Fruit fly (Drosophila melanogaster): ENCODE data around the gene CG9626.
A peak's percentile ranks its signal among the peaks of the same experiment; 100 is the strongest.

CG9626 gene

DNA sequence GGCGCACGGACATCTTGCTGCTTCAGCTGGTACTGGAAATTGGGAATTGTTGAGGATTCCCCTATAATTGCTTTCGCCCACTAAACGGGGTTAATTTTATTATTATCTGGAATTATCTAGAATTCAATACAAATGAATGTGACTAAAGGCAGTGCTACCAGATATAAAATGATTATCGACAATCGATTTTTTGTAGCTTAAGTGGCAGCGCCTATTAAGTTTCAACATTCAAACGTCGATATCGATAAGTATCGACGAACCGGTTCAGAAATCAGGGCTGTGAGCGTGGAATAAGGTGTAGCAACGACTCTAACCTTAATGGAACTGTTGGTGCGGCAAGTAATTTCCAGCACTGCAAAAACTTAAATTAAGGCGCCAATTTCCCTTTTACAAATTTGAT is 4.3 kb upstream of the CG9626 start, which contains the start of gene Sgt1:
Gene Sgt1 (minus strand): TSS at position 165 of the 400 bp plus-strand sequence.
- peak; percentile 34 to 63 for TF ChIP-seq CTCF (optimal IDR thresholded peaks at IDR 0.05)
- TF ChIP-seq CG8478 (optimal IDR thresholded peaks at IDR 0.05), result no peak

DNA sequence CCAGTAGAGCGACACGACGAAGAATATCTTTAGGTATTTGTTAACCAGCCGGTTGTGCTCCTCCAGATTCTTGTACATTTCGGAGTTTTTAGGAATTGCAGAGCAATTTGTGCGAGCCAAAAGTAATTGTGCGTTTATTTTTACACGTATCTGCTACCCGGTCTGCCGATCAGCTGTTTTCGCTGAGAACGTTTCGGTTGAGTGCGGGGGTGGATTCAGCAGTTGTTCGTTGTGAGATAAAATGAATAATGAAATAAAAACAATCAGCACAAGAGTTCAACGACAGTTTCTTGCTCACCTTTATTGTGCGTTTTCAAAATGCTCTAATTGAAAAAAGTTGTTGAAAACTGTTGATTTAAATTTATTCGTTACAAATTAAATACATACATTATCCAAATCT is 3.1 kb upstream of the CG9626 start, which contains the start of gene nac:
Gene nac (minus strand): TSS at position 176 of the 400 bp plus-strand sequence.
- TF ChIP-seq CTCF (optimal IDR thresholded peaks at IDR 0.05), result no peak
- TF ChIP-seq CG8478 (optimal IDR thresholded peaks at IDR 0.05), result no peak

DNA sequence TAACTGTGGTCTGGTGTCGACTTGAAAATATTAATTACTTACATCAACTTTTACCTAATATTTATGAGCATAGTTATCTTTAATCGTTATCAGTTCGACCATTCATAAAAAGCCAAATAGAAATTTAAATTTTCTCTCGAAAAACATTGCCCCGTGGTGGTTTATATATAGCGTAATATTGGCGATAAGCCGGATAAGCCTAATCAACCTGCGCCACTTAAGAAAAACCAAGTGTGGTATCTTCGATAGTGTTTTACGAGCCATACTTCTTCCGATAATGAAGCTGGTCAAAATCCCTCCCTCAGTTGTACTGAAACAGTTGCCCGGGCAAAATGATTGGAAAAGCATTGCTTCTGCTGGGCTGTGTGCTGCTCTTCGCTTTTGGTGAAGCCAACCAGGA is 8.7 kb downstream of the CG9626 start, which contains the start of gene CG31463:
Gene CG31463 (plus strand): TSS at position 302 of the 400 bp plus-strand sequence.
- no peak for TF ChIP-seq CG8478 (optimal IDR thresholded peaks at IDR 0.05)

DNA sequence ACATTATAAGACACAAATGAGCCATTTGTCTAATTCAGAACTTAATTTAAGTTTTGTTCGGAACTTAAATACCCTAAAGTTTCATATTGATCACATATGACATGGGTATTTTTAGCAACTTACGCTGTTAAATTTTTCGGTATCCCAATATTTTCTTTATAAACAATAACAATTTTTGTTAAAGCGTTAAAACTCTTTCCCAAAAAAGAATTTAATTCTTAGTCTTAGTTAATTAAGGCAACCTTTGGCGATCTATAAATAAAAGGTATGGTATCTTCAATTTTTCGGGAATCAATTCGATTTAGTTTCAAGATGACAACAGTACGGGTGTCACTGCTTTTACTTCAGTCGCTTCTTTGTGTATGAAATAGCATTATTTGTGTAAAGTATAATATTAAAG is 9.8 kb downstream of the CG9626 start, which contains the start of gene CG31464:
Gene CG31464 (plus strand): TSS at position 301 of the 400 bp plus-strand sequence.
- TF ChIP-seq CTCF (optimal IDR thresholded peaks at IDR 0.05), result no peak
- TF ChIP-seq CG8478 (optimal IDR thresholded peaks at IDR 0.05), result no peak

DNA sequence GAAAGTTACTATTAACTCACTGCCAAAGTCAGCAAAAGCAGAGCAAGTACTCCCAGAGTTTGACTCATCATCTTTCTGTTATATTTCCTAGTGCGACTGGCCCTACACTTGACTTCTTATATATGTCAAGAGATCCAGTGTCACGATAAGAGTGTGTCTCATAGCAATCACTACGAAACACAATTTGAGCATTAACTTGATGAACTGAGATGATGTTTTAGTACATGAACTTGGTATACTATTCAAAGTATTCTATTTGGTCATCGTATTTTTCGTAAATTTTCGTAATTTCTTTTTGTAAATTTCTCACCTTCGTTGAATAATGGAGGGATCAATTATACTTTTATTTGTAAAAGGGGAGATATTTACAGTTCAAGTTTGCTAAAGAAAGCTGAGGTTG is 10.3 kb downstream of the CG9626 start, which contains the start of gene CG11672:
Gene CG11672 (minus strand): TSS at position 101 of the 400 bp plus-strand sequence.
- TF ChIP-seq CTCF (optimal IDR thresholded peaks at IDR 0.05) (no peak), CG8478 (optimal IDR thresholded peaks at IDR 0.05) (no peak)

DNA sequence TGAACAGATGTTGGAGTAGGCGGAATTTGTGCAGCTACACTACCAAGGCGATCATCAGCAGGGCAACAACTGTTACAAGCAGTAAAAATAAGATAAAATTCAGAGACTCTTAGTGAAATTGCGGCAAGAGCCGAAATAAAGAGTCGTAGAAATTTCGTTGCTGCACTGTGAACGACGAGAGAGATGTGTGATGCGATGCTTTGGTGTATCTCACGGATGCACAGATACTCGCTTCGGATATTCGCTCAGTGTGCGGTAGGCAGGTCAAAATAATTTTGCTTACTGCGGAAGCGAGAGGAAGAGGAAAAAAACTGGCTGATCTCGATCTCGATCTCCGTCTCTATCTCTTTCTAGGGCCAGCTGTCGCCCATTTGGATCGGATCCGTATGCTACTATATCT is 12.0 kb downstream of the CG9626 start:
- no peak for TF ChIP-seq CG8478 (optimal IDR thresholded peaks at IDR 0.05)
- no peak for TF ChIP-seq CTCF (optimal IDR thresholded peaks at IDR 0.05)

DNA sequence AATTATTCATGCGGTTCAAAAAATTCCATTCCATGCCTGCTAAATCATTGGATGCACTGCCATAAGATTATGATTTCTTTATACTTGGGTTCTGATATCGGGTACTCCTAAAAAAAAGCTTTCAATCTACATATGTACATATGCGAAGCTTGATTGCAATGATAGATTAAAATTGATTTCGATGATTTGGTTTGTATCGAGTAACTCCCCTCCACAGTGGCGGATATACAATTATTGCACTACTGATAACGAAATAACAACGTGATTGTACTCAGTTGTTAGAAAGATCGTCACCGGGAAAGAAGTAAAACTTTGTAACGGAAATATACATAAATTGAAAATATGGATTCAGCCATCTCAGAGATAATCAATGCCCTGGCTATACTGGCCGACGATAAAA is 13.1 kb downstream of the CG9626 start, which contains the start of gene Nazo:
Gene Nazo (plus strand): TSS at position 180 of the 400 bp plus-strand sequence.
- TF ChIP-seq CG8478 (optimal IDR thresholded peaks at IDR 0.05), result no peak
- TF ChIP-seq CTCF (optimal IDR thresholded peaks at IDR 0.05), result no peak

DNA sequence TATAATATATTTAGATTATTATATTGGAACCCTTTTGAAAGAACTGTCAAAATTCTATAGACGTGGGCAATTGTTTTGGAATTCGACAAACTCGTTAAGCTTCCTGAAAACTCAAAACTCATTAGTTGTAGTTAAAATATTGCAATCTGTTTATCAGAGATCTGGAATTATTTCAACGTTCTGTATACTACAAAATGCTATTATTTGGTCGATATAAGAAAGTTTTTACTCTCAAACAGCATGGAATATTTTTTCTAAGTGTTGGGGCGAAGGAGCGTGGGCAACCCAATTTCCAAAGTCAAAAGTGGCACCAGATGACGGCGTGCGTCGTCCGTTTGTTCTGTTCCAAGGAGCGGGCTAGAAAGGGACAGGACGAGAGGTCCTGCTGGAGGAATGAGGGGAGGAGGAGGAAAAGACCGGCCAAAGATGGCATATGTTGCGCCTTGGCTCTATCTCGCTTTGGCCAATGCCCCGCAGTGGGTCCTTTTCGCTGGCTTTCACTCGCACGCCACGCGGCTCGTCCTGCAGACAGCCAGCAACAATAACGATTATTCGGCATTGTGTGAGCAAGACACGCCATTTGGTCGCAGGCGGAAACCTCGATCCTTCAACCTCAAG is 14.9 kb downstream of the CG9626 start:
- TF ChIP-seq CTCF (optimal IDR thresholded peaks at IDR 0.05) (no peak), CG8478 (optimal IDR thresholded peaks at IDR 0.05) (no peak)

DNA sequence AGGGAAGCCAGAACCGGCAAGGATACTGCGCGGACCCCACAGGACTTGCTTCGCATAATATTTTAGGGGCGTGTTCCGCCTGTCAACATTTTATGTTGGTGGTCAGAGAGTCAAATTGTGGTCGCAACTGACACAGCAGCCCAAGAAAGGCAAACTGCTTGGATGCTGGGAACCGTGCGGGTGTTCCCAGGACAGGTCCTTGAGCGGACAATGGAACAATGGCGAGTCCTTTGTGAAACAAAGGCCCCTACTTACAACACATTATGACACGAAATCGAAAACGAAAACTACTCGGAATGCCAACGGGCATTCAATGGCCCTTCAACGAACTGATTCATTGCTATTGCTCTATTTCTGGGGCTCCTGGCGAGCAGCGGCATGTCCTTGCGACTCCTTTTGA is 16.5 kb downstream of the CG9626 start:
- TF ChIP-seq CG8478 (optimal IDR thresholded peaks at IDR 0.05), result no peak
- TF ChIP-seq CTCF (optimal IDR thresholded peaks at IDR 0.05), result no peak

DNA sequence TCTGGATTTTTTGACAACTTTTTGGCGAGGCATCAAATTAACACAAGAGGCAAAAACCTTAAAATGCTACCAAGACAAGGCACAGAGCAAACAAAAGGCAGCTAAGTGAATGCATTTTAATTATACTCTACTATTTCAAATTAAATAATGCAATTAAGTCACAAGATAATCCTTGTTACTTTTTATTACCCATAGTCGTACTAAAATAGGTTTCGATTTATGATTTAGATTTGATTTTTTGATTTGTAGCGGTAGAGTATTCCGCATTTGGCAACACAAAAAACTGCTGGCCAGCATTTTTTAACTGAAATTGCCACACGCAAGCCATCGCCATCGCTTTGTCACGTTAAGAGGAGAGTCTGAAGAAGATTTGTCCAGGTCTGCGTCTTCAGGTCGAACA is 18.1 kb downstream of the CG9626 start:
- TF ChIP-seq CTCF (optimal IDR thresholded peaks at IDR 0.05), result no peak
- TF ChIP-seq CG8478 (optimal IDR thresholded peaks at IDR 0.05), result no peak

DNA sequence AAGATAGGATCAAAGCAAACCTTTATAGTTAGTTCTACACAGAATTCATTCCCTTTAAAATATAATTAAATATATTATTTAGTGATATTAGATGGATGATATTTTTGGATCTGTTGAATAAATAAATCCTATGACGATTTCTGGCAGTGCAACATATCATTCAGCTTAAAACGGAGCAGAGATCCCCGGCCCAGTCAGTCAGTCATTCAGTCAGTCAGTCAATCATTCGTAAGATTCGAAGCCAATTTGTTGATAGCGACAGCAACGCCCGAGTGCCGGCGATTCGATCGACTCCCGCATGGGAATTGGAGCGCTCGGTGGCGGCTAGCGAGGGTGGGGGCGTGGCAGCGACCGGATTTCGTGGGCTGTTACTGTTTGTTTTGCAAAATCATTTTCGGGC is 20.8 kb downstream of the CG9626 start:
- no peak for TF ChIP-seq CG8478 (optimal IDR thresholded peaks at IDR 0.05)
- no peak for TF ChIP-seq CTCF (optimal IDR thresholded peaks at IDR 0.05)

DNA sequence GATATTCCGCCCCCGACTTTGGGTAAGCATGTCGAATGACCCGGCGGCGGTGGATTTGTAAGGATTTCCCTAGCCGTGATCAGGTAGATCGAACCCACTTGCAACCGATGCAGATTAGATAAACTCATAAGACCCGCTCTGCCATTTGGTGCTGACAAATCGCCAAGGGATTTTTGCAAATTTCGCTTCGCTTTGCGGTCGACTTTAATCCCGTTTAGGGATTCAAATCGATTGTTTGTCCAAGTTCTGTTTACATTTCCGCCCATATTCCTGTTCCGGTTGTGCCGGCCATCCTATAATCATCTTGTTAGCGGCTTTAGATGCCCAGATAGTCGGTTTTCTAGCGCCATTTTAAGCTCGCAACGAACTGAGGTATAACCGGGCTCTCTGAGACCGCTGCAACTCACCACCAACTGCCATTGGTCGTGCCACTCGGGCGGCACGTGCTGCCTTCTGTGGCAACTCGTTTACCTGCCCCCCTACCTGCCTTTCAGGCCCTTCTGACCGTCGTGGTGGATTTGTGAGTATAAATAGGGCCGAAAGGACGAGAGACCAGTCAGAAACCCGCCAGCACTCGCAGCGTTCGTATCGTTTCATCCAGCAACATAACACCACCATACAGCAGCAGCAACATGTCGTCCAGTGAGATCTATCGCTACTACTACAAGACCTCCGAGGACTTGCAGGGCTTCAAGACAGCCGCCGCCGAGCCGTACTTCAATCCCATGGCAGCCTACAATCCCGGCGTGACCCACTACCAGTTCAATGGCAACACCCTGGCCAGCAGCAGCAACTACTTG is 23.1 kb downstream of the CG9626 start, which contains the start of gene ato:
Gene ato (plus strand): TSS at position 559 of the 800 bp plus-strand sequence.
- TF ChIP-seq CTCF (optimal IDR thresholded peaks at IDR 0.05) (no peak), CG8478 (optimal IDR thresholded peaks at IDR 0.05) (no peak)

DNA sequence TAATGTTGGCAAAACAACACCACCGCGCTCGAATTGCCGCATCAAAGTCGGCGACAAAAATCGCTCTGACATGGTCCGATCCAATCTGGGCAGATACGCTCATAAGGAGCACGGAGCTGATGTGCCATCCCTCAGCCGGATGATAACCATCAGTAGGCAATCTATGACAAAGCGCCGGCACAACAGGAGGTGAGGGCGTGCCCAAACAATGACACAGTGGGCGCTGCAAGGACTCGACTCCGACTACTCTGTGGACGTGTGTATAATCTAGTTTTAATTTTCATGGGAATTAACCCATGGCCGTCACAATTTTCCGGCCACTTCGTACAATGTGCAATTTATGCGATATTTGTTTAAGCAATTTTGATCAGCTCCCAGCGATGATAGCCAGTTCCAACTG is 25.7 kb downstream of the CG9626 start:
- TF ChIP-seq CG8478 (optimal IDR thresholded peaks at IDR 0.05), result no peak

DNA sequence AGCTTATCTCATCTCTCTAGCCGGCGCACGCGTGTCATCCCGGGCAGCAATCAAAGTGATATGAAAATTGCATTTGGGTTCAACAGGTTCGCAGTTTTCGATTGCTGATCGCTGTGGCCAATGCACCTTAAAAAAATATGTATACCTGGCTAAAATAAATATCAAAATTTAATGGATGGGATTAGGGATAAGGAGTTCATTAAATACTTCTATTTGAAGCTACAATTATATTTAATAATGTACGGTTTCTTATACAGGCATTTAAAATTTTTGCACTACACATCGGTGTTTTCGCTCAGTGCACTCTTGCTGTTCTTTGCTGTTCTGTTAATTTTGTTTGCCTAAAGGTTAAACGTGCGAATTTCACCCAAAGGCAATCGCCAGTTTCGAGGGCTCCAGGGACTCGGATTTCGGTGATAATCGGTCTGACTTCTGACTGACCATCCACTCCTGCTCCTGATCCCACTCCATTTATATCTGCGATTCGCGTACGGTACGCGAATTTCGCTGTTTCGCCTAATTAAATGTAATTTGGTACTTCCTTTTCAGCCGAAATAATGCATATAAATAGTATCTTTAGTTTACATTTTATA is 28.1 kb downstream of the CG9626 start:
- TF ChIP-seq CTCF (optimal IDR thresholded peaks at IDR 0.05) (no peak), CG8478 (optimal IDR thresholded peaks at IDR 0.05) (no peak)

DNA sequence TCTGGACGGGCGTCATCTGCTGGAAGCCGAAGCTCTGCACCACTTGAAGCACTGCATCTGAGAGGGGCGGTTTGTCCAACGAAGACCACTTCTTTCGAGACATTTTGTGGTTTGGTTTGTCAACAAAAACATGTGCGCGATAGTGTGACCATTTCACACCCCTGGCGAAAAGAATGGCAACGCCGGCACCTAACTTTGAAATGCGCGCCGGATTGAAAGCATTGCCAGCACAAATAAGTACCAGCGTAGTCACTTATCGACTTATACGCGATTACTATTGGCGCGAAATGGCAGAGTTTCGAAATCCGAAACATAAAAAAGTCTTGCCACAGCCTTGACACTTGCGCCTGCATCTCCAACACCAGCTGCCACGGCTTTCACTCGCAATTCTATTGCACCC is 31.0 kb downstream of the CG9626 start, which contains the start of gene CG9630:
Gene CG9630 (minus strand): TSS at position 157 of the 400 bp plus-strand sequence.
- peak; percentile 38 to 55 for TF ChIP-seq CTCF (optimal IDR thresholded peaks at IDR 0.05)
- TF ChIP-seq CG8478 (optimal IDR thresholded peaks at IDR 0.05), result no peak

Measured in S2 (cell line).